Fruit fly (Drosophila melanogaster) whole organism, prepupa: ENCODE data around the gene Pli.

Experiments used
- CG10631 ChIP-seq: fragments of 200-800 bp; sonication (Bioruptor generic); optimal IDR thresholded peaks from 2 replicates; lab custom pipeline; 2016; ENCODE audit warnings: missing biosample characterization, missing genetic modification characterization
- CG10669 ChIP-seq: fragments of 200-800 bp; sonication (Bioruptor generic); optimal IDR thresholded peaks from 3 replicates; lab custom pipeline; 2018; ENCODE audit warnings: missing biosample characterization, mild to moderate bottlenecking, missing genetic modification characterization, moderate library complexity
- CG11294 ChIP-seq: fragments of 200-800 bp; sonication (Bioruptor generic); IDR thresholded peaks from 2 replicates; pipeline ENCODE4 v1.3.6; 2022; ENCODE audit warnings: missing biosample characterization, missing genetic modification characterization
- CG15336 ChIP-seq: fragments of 200-800 bp; sonication (Bioruptor generic); IDR thresholded peaks from 2 replicates; pipeline ENCODE4 v1.3.6; 2022; ENCODE audit warnings: missing biosample characterization, missing genetic modification characterization
- CG16779 ChIP-seq: fragments of 200-800 bp; sonication (Bioruptor generic); optimal IDR thresholded peaks from 3 replicates; lab custom pipeline; 2017; ENCODE audit warnings: missing biosample characterization, mild to moderate bottlenecking, missing genetic modification characterization
- CG3032 ChIP-seq: fragments of 200-800 bp; optimal IDR thresholded peaks from 2 replicates; lab custom pipeline; 2019; ENCODE audit warnings: missing biosample characterization, mild to moderate bottlenecking, missing genetic modification characterization, moderate library complexity
- CG4318 ChIP-seq: fragments of 200-800 bp; sonication (Bioruptor generic); optimal IDR thresholded peaks from 3 replicates; lab custom pipeline; 2017; ENCODE audit warnings: missing biosample characterization, mild to moderate bottlenecking, missing genetic modification characterization
- CG6163 ChIP-seq: fragments of 200-800 bp; sonication (Bioruptor generic); IDR thresholded peaks from 3 replicates; pipeline ENCODE4 v1.3.6; 2022; ENCODE audit warnings: missing biosample characterization, missing genetic modification characterization
- CG6276 ChIP-seq: fragments of 200-800 bp; sonication (Bioruptor generic); optimal IDR thresholded peaks from 2 replicates; lab custom pipeline; 2017; ENCODE audit warnings: missing biosample characterization, mild to moderate bottlenecking, missing genetic modification characterization
- CG8119 ChIP-seq: fragments of 200-800 bp; sonication (Bioruptor generic); IDR thresholded peaks from 3 replicates; pipeline ENCODE4 v1.3.6; 2022; ENCODE audit warnings: missing biosample characterization, missing genetic modification characterization
- CG8319 ChIP-seq: fragments of 200-800 bp; sonication (Bioruptor generic); optimal IDR thresholded peaks from 3 replicates; lab custom pipeline; 2016; ENCODE audit warnings: missing biosample characterization, missing genetic modification characterization
- CG8632 ChIP-seq: fragments of 200-800 bp; sonication (Bioruptor generic); optimal IDR thresholded peaks from 3 replicates; lab custom pipeline; 2016; ENCODE audit warnings: missing biosample characterization, missing genetic modification characterization
- Gug ChIP-seq: fragments of 200-800 bp; sonication (Bioruptor generic); IDR thresholded peaks from 2 replicates; pipeline ENCODE4 v1.3.6; 2022; ENCODE audit warnings: missing biosample characterization, missing genetic modification characterization
- Hr4 ChIP-seq: fragments of 200-800 bp; sonication (Bioruptor generic); optimal IDR thresholded peaks from 3 replicates; lab custom pipeline; 2016; ENCODE audit warnings: missing biosample characterization, missing genetic modification characterization
- Lpt ChIP-seq: fragments of 200-800 bp; sonication (Bioruptor generic); optimal IDR thresholded peaks from 3 replicates; lab custom pipeline; 2016; ENCODE audit warnings: missing biosample characterization, missing genetic modification characterization
- Sox102F ChIP-seq: fragments of 200-800 bp; sonication (Bioruptor generic); optimal IDR thresholded peaks from 2 replicates; lab custom pipeline; 2016; ENCODE audit warnings: missing biosample characterization, mild to moderate bottlenecking, missing genetic modification characterization
- Sox14 ChIP-seq: fragments of 200-800 bp; sonication (Bioruptor generic); optimal IDR thresholded peaks from 3 replicates; lab custom pipeline; 2016; ENCODE audit warnings: missing biosample characterization, missing genetic modification characterization
- achi ChIP-seq: fragments of 200-800 bp; sonication (Bioruptor generic); optimal IDR thresholded peaks from 3 replicates; lab custom pipeline; 2016; ENCODE audit warnings: missing biosample characterization, missing genetic modification characterization
- dac ChIP-seq: fragments of 200-800 bp; sonication (Bioruptor generic); optimal IDR thresholded peaks from 2 replicates; lab custom pipeline; 2017; ENCODE audit warnings: missing biosample characterization, mild to moderate bottlenecking, missing genetic modification characterization
- dsx ChIP-seq: fragments of 200-800 bp; optimal IDR thresholded peaks from 3 replicates; lab custom pipeline; 2019; ENCODE audit warnings: missing biosample characterization, mild to moderate bottlenecking, missing genetic modification characterization, moderate library complexity; ENCODE audit not compliant: poor library complexity, severe bottlenecking
- eg ChIP-seq: fragments of 200-800 bp; sonication (Bioruptor generic); IDR thresholded peaks from 3 replicates; pipeline ENCODE4 v1.3.6; 2022; ENCODE audit warnings: missing biosample characterization, missing genetic modification characterization
- esn ChIP-seq: fragments of 200-800 bp; sonication (Bioruptor generic); optimal IDR thresholded peaks from 2 replicates; lab custom pipeline; 2016; ENCODE audit warnings: missing biosample characterization, mild to moderate bottlenecking, missing genetic modification characterization, moderate library complexity
- fd59A ChIP-seq: fragments of 200-800 bp; sonication (Bioruptor generic); optimal IDR thresholded peaks from 2 replicates; lab custom pipeline; 2017; ENCODE audit warnings: missing biosample characterization, mild to moderate bottlenecking, missing genetic modification characterization, missing genetic modification reagents
- fkh ChIP-seq: fragments of 200-800 bp; sonication (Bioruptor generic); optimal IDR thresholded peaks from 3 replicates; lab custom pipeline; 2017; ENCODE audit warnings: missing biosample characterization, mild to moderate bottlenecking, missing genetic modification characterization, moderate library complexity
- salr ChIP-seq, 2 experiments: fragments of 200-800 bp; sonication (Bioruptor generic); optimal IDR thresholded peaks; 3 replicates each; lab custom pipeline; 2016 to 2018; ENCODE audit warnings: missing biosample characterization in 2 of 2, missing genetic modification characterization in 2 of 2, mild to moderate bottlenecking in 1 of 2
- ss ChIP-seq, 2 experiments: fragments of 200-800 bp; sonication (Bioruptor generic); optimal IDR thresholded peaks; 2 replicates in 1 of 2; 3 replicates in 1 of 2; lab custom pipeline; 2017 to 2018; ENCODE audit warnings: mild to moderate bottlenecking in 2 of 2, missing biosample characterization in 2 of 2, missing genetic modification characterization in 2 of 2, moderate library complexity in 1 of 2

Pli gene

DNA sequence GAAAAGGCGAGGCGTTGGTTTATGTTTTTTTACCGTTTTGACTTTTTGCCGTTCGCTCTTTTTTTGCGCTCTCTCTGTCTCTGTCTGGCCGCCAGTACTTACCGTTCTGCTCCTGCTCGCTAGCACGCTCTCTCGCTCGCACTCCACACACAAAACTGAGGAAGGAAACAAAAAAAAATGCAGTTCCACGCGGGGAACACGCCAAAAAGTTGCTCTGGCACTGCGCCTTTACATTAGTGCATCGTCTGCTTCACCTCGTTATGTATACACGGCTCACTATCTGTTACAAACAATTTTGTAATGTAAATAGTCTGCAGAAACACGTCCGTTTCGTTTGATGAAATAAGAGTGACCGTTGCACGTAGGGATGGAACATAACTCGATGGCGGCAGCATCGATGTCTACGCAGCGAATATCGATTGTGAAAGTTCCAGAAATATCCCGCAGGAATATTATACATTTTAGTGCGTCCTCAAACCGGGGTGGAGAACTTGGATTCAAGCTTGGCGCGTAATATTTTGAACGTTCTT lies 70.9 kb downstream of the Pli start, which contains the start of the genes CG33111 and eIF4G2 (continued):
- no peak for TF ChIP-seq Hr4 (GFP tag; lab: Kevin White, UChicago)
- TF ChIP-seq Sox14 (GFP tag; lab: Kevin White, UChicago) = peak; percentile 43
- TF ChIP-seq CG4318 (GFP tag; lab: Kevin White, UChicago) = no peak
- 0 out of 3 replicates have a peak, but pooled peaks have one; percentile 15 for TF ChIP-seq CG6163 (GFP tag; lab: Robert Waterston, UW)
- peak; percentile 8 for TF ChIP-seq CG10669 (GFP tag; lab: Kevin White, UChicago)
- TF ChIP-seq CG16779 (tag; lab: Kevin White, UChicago) = peak; percentile 59
- TF ChIP-seq achi (GFP tag; lab: Kevin White, UChicago) = peak; percentile 22
- peak; percentile 63 for TF ChIP-seq CG6276 (GFP tag; lab: Kevin White, UChicago)
- peak in 1 of 2 experiments; percentile 78 for TF ChIP-seq ss (GFP tag; optimal IDR thresholded peaks at IDR 0.05; lab: Kevin White, UChicago)
- TF ChIP-seq, all 60 proteins: peak for 28

DNA sequence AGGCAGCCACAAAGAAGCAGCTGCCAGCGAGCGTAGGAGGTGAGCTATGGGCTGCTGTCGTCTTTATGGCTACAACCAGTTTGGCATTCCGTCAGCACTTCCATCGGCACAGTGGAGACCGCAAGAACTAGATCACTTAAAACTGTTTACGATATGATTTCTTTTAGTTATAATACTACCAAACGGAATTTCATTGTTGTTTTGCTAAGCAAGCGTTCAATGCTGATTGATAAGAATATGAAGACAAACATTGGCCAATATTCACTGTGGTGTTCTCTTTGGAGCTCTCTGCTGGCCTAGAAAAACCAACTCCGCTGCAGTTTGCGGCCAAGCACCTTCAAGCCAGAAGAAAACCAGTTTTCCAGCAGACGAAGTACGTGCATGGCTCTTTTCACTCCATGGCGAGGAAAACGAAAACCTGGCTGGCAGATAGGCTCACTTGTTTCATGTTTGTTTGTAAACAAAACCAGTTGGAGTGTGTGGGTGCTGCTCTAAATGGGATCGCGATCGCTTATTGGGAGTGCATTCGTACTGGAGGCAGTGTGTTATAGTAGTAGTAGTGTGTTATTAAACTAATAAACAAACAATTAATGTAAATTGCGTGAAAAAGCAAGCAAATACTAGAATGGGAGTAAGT lies 72.2 kb downstream of the Pli start:
- peak; percentile 88 for TF ChIP-seq CG15336 (GFP tag; lab: Robert Waterston, UW)
- peak; percentile 48 for TF ChIP-seq fd59A (GFP tag; lab: Kevin White, UChicago)
- peak; percentile 25 for TF ChIP-seq CG8632 (GFP tag; lab: Kevin White, UChicago)
- peak; percentile 60 for TF ChIP-seq CG11294 (GFP tag; lab: Robert Waterston, UW)
- TF ChIP-seq salr (GFP tag; optimal IDR thresholded peaks at IDR 0.05; lab: Kevin White, UChicago) = peak in 1 of 2 experiments; percentile 54
- peak; percentile 64 for TF ChIP-seq Gug
- TF ChIP-seq Sox102F (GFP tag; lab: Kevin White, UChicago) = no peak
- TF ChIP-seq Lpt (GFP tag; lab: Kevin White, UChicago) = peak; percentile 73
- peak; percentile 59 for TF ChIP-seq dac
- TF ChIP-seq esn (GFP tag; lab: Kevin White, UChicago) = no peak
- TF ChIP-seq fkh (GFP tag; lab: Kevin White, UChicago) = peak; percentile 68
- peak; percentile 83 for TF ChIP-seq CG6163 (GFP tag; lab: Robert Waterston, UW)
- TF ChIP-seq eg (GFP tag; lab: Robert Waterston, UW) = peak; percentile 85
- TF ChIP-seq dsx (GFP tag; lab: Kevin White, UChicago) = peak; percentile 49
- TF ChIP-seq CG8119 = peak; percentile 77
- peak; percentile 63 for TF ChIP-seq CG10631 (GFP tag; lab: Kevin White, UChicago)
- TF ChIP-seq CG3032 (tag; lab: Kevin White, UChicago) = no peak
- no peak for TF ChIP-seq CG8319 (GFP tag; lab: Kevin White, UChicago)
